Fruit fly (Drosophila melanogaster) whole organism, embryonic: ENCODE measurements around the gene QIL1.
A peak's percentile ranks its signal among the peaks of the same experiment; 100 is the strongest.

Experiments used
- Aef1 ChIP-seq: fragments of 200-800 bp; sonication (Bioruptor generic); IDR thresholded peaks from 3 replicates; pipeline ENCODE4 v1.3.6; 2022; ENCODE audit warnings: missing biosample characterization, missing genetic modification characterization
- Asciz ChIP-seq: fragments of 200-800 bp; sonication (Bioruptor generic); optimal IDR thresholded peaks from 2 replicates; lab custom pipeline; 2017; ENCODE audit warnings: missing biosample characterization, mild to moderate bottlenecking, missing genetic modification characterization, missing genetic modification reagents
- Bgb ChIP-seq: fragments of 200-800 bp; sonication (Bioruptor generic); IDR thresholded peaks from 2 replicates; pipeline ENCODE4 v1.3.6; 2022; ENCODE audit warnings: missing biosample characterization, missing genetic modification characterization; ENCODE audit not compliant: partially characterized antibody
- Blimp-1 ChIP-seq: fragments of 200-800 bp; sonication (Bioruptor generic); optimal IDR thresholded peaks from 3 replicates; lab custom pipeline; 2018; ENCODE audit warnings: missing biosample characterization, missing genetic modification characterization, mild to moderate bottlenecking, moderate library complexity, missing genetic modification reagents
- BtbVII ChIP-seq: fragments of 200-800 bp; sonication (Bioruptor generic); optimal IDR thresholded peaks from 3 replicates; lab custom pipeline; 2017; ENCODE audit warnings: missing biosample characterization, mild to moderate bottlenecking, missing genetic modification characterization
- CG10959 ChIP-seq: fragments of 200-800 bp; sonication (Bioruptor generic); IDR thresholded peaks from 2 replicates; pipeline ENCODE4 v1.3.6; 2022; ENCODE audit warnings: missing biosample characterization, missing genetic modification characterization
- CG10979 ChIP-seq: fragments of 200-800 bp; sonication (Bioruptor generic); optimal IDR thresholded peaks from 2 replicates; lab custom pipeline; 2018; ENCODE audit warnings: missing biosample characterization, mild to moderate bottlenecking, missing genetic modification characterization, moderate library complexity
- CG12104 ChIP-seq: fragments of 200-800 bp; sonication (Bioruptor generic); optimal IDR thresholded peaks from 3 replicates; lab custom pipeline; 2016; ENCODE audit warnings: missing biosample characterization, missing genetic modification characterization
- CG12769 ChIP-seq: fragments of 200-800 bp; sonication (Bioruptor generic); optimal IDR thresholded peaks from 2 replicates; lab custom pipeline; 2019; ENCODE audit warnings: missing biosample characterization, mild to moderate bottlenecking, missing genetic modification characterization, moderate library complexity
- CG18599 ChIP-seq: fragments of 200-800 bp; sonication (Bioruptor generic); optimal IDR thresholded peaks from 3 replicates; lab custom pipeline; 2017; ENCODE audit warnings: missing biosample characterization, missing genetic modification characterization, mild to moderate bottlenecking, moderate library complexity, missing genetic modification reagents
- CG2712 ChIP-seq: fragments of 200-800 bp; optimal IDR thresholded peaks from 3 replicates; lab custom pipeline; 2019; ENCODE audit warnings: missing biosample characterization, mild to moderate bottlenecking, missing genetic modification characterization, moderate library complexity
- CG31224 ChIP-seq: fragments of 200-800 bp; sonication (Bioruptor generic); IDR thresholded peaks from 2 replicates; pipeline ENCODE4 v1.3.6; 2022; ENCODE audit warnings: missing biosample characterization, missing genetic modification characterization
- CG7786 ChIP-seq: fragments of 200-800 bp; sonication (Bioruptor generic); optimal IDR thresholded peaks from 2 replicates; lab custom pipeline; 2016; ENCODE audit warnings: missing biosample characterization, missing genetic modification characterization
- CoRest ChIP-seq: fragments of 200-800 bp; sonication (Bioruptor generic); optimal IDR thresholded peaks from 3 replicates; lab custom pipeline; 2018; ENCODE audit warnings: missing biosample characterization, mild to moderate bottlenecking, missing genetic modification characterization, moderate library complexity
- Deaf1 ChIP-seq: fragments of 200-800 bp; optimal IDR thresholded peaks from 3 replicates; lab custom pipeline; 2019; ENCODE audit warnings: missing biosample characterization, mild to moderate bottlenecking, missing genetic modification characterization, moderate library complexity
- Fer2 ChIP-seq: fragments of 200-800 bp; sonication (Bioruptor generic); optimal IDR thresholded peaks from 2 replicates; lab custom pipeline; 2018; ENCODE audit warnings: missing biosample characterization, mild to moderate bottlenecking, missing genetic modification characterization, moderate library complexity
- Hr39 ChIP-seq: fragments of >200 bp; optimal IDR thresholded peaks from 2 replicates; lab custom pipeline; 2017
- Hr78 ChIP-seq, 2 experiments: fragments of 200-800 bp in 1 of 2; fragments of >200 bp in 1 of 2; sonication (Bioruptor generic) in 1 of 2; optimal IDR thresholded peaks; 2 replicates each; lab custom pipeline; 2017 to 2019; ENCODE audit warnings: missing biosample characterization in 2 of 2, missing genetic modification characterization in 2 of 2, mild to moderate bottlenecking in 1 of 2, moderate library complexity in 1 of 2
- Kr ChIP-seq: fragments of 200-800 bp; sonication (Bioruptor generic); optimal IDR thresholded peaks from 2 replicates; lab custom pipeline; 2017; ENCODE audit warnings: missing biosample characterization, mild to moderate bottlenecking, missing genetic modification characterization
- Max ChIP-seq: fragments of 200-800 bp; sonication (Bioruptor generic); optimal IDR thresholded peaks from 2 replicates; lab custom pipeline; 2016; ENCODE audit warnings: missing biosample characterization, mild to moderate bottlenecking, missing genetic modification characterization
- Med ChIP-seq: fragments of 200-800 bp; sonication (Bioruptor generic); peaks from one replicate; lab custom pipeline; 2016; ENCODE audit warnings: missing biosample characterization, missing genetic modification characterization, mild to moderate bottlenecking, inconsistent platforms, moderate library complexity
- NK7.1 ChIP-seq: fragments of 200-800 bp; sonication (Bioruptor generic); optimal IDR thresholded peaks from 3 replicates; lab custom pipeline; 2016; ENCODE audit warnings: missing biosample characterization, missing genetic modification characterization
- Rx ChIP-seq: fragments of 200-800 bp; sonication (Bioruptor generic); IDR thresholded peaks from 2 replicates; pipeline ENCODE4 v1.3.6; 2022; ENCODE audit warnings: missing biosample characterization, missing genetic modification characterization
- Sox100B ChIP-seq: fragments of 200-800 bp; sonication (Bioruptor generic); optimal IDR thresholded peaks from 3 replicates; lab custom pipeline; 2018; ENCODE audit warnings: missing biosample characterization, mild to moderate bottlenecking, missing genetic modification characterization
- Sry-β ChIP-seq: fragments of 200-800 bp; sonication (Bioruptor generic); optimal IDR thresholded peaks from 2 replicates; lab custom pipeline; 2018; ENCODE audit warnings: missing biosample characterization, mild to moderate bottlenecking, missing genetic modification characterization, moderate library complexity
- Trl ChIP-seq, 3 experiments: fragments of >200 bp in 2 of 3; fragments of 200-800 bp in 1 of 3; sonication (Bioruptor generic) in 1 of 3; optimal IDR thresholded peaks; 2 replicates in 1 of 3; 3 replicates in 2 of 3; lab custom pipeline; 2016 to 2017; ENCODE audit warnings: missing biosample characterization in 1 of 3, missing genetic modification characterization in 1 of 3
- al ChIP-seq: fragments of 200-800 bp; sonication (Bioruptor generic); IDR thresholded peaks from 2 replicates; pipeline ENCODE4 v1.3.6; 2022; ENCODE audit warnings: missing biosample characterization, missing genetic modification characterization
- cg ChIP-seq: fragments of 200-800 bp; sonication (Bioruptor generic); optimal IDR thresholded peaks from 3 replicates; lab custom pipeline; 2019; ENCODE audit warnings: missing biosample characterization, mild to moderate bottlenecking, missing genetic modification characterization, moderate library complexity
- chinmo ChIP-seq: fragments of 200-800 bp; sonication (Bioruptor generic); IDR thresholded peaks from 4 replicates; pipeline ENCODE4 v1.3.6; 2022; ENCODE audit warnings: missing biosample characterization, missing genetic modification characterization; ENCODE audit not compliant: partially characterized antibody
- chm ChIP-seq: fragments of 200-800 bp; sonication (Bioruptor generic); IDR thresholded peaks from 2 replicates; pipeline ENCODE4 v1.3.6; 2022; ENCODE audit warnings: missing biosample characterization, missing genetic modification characterization
- corto ChIP-seq: fragments of 200-800 bp; sonication (Bioruptor generic); optimal IDR thresholded peaks from 2 replicates; lab custom pipeline; 2016; ENCODE audit warnings: missing biosample characterization, mild to moderate bottlenecking, missing genetic modification characterization, moderate library complexity
- cwo ChIP-seq: fragments of 200-800 bp; sonication (Bioruptor generic); optimal IDR thresholded peaks from 3 replicates; lab custom pipeline; 2017; ENCODE audit warnings: missing biosample characterization, missing genetic modification characterization, mild to moderate bottlenecking, moderate library complexity, missing genetic modification reagents
- ems ChIP-seq: fragments of 200-800 bp; sonication (Bioruptor generic); optimal IDR thresholded peaks from 3 replicates; lab custom pipeline; 2016; ENCODE audit warnings: missing biosample characterization, missing genetic modification characterization
- en ChIP-seq: fragments of 200-800 bp; sonication (Bioruptor generic); optimal IDR thresholded peaks from 2 replicates; lab custom pipeline; 2016; ENCODE audit warnings: missing biosample characterization, missing genetic modification characterization
- ftz-f1 ChIP-seq: fragments of 200-800 bp; sonication (Bioruptor generic); optimal IDR thresholded peaks from 2 replicates; lab custom pipeline; 2016; ENCODE audit warnings: missing biosample characterization, missing genetic modification characterization
- her ChIP-seq: fragments of 200-800 bp; sonication (Bioruptor generic); optimal IDR thresholded peaks from 2 replicates; lab custom pipeline; 2016; ENCODE audit warnings: missing biosample characterization, missing genetic modification characterization
- kni ChIP-seq: fragments of 200-800 bp; sonication (Bioruptor generic); optimal IDR thresholded peaks from 3 replicates; lab custom pipeline; 2017; ENCODE audit warnings: mild to moderate bottlenecking, missing biosample characterization, missing genetic modification reagents, missing genetic modification characterization
- lilli ChIP-seq: fragments of 200-800 bp; sonication (Bioruptor generic); optimal IDR thresholded peaks from 3 replicates; lab custom pipeline; 2016; ENCODE audit warnings: missing biosample characterization, missing genetic modification characterization
- pros ChIP-seq: fragments of 200-800 bp; sonication (Bioruptor generic); optimal IDR thresholded peaks from 3 replicates; lab custom pipeline; 2019; ENCODE audit warnings: missing biosample characterization, mild to moderate bottlenecking, missing genetic modification characterization, moderate library complexity
- salm ChIP-seq: fragments of 200-800 bp; sonication (Bioruptor generic); optimal IDR thresholded peaks from 2 replicates; lab custom pipeline; 2018; ENCODE audit warnings: missing biosample characterization, mild to moderate bottlenecking, missing genetic modification characterization
- sens ChIP-seq: fragments of 200-800 bp; sonication (Bioruptor generic); peaks from one replicate; lab custom pipeline; 2016; ENCODE audit warnings: missing biosample characterization, missing genetic modification characterization
- seq ChIP-seq: fragments of 200-800 bp; sonication (Bioruptor generic); IDR thresholded peaks from 2 replicates; pipeline ENCODE4 v1.3.6; 2022; ENCODE audit warnings: missing biosample characterization, missing genetic modification characterization
- sisA ChIP-seq: fragments of 200-800 bp; sonication (Bioruptor generic); IDR thresholded peaks from 2 replicates; pipeline ENCODE4 v1.3.6; 2022; ENCODE audit warnings: missing biosample characterization, missing genetic modification characterization
- slbo ChIP-seq: fragments of 200-800 bp; sonication (Bioruptor generic); IDR thresholded peaks from 2 replicates; pipeline ENCODE4 v1.3.6; 2022; ENCODE audit warnings: missing biosample characterization, missing genetic modification characterization
- sug ChIP-seq: fragments of 200-800 bp; optimal IDR thresholded peaks from 2 replicates; lab custom pipeline; 2019; ENCODE audit warnings: missing biosample characterization, mild to moderate bottlenecking, missing genetic modification characterization, moderate library complexity
- zen2 ChIP-seq: fragments of 200-800 bp; sonication (Bioruptor generic); IDR thresholded peaks from 3 replicates; pipeline ENCODE4 v1.3.6; 2022; ENCODE audit warnings: missing biosample characterization, missing genetic modification characterization; ENCODE audit not compliant: partially characterized antibody

QIL1 gene

dm6 chr3L:17493807-17494404, 28.2 kb downstream of the QIL1 start (continued):
- TF ChIP-seq Fer2 (tag; lab: Kevin White, UChicago) = no peak
- no peak for TF ChIP-seq NK7.1 (GFP tag; lab: Kevin White, UChicago)
- TF ChIP-seq Med (GFP tag; lab: Kevin White, UChicago) = no peak
- peak in 1 of 2 experiments; percentile 7 for TF ChIP-seq Hr78 (GFP tag; optimal IDR thresholded peaks at IDR 0.05; lab: Kevin White, UChicago)
- TF ChIP-seq chinmo = peak; percentile 68; the same call in 1 of the 4 replicates
- TF ChIP-seq Max = no peak
- no peak for TF ChIP-seq her (GFP tag; lab: Kevin White, UChicago)
- no peak for TF ChIP-seq chm (GFP tag; lab: Robert Waterston, UW)
- no peak; the same call in 1 of the 2 replicates for TF ChIP-seq Bgb (GFP tag; lab: Robert Waterston, UW)
- no peak for TF ChIP-seq BtbVII (GFP tag; lab: Kevin White, UChicago)
- TF ChIP-seq Deaf1 (tag; lab: Kevin White, UChicago) = peak; percentile 38
- peak; percentile 66 for TF ChIP-seq cwo
- TF ChIP-seq CG12769 (tag; lab: Kevin White, UChicago) = peak; percentile 3
- TF ChIP-seq CG31224 (GFP tag; lab: Robert Waterston, UW) = no peak
- TF ChIP-seq ftz-f1 (GFP tag; lab: Kevin White, UChicago) = no peak
- TF ChIP-seq kni = peak; percentile 37
- no peak for TF ChIP-seq Kr
- no peak for TF ChIP-seq Hr39 (lab: Kevin White, UChicago)
- TF ChIP-seq Blimp-1 (GFP tag; lab: Kevin White, UChicago) = peak; percentile 97

dm6 chr3L:17494541-17494940, 28.8 kb downstream of the QIL1 start, which contains the start of gene edin:
TSS of gene edin (plus strand) at chr3L:17494880.
- TF ChIP-seq CG2712 (tag; lab: Kevin White, UChicago) = no peak
- peak; percentile 35 for TF ChIP-seq sens (GFP tag; lab: Kevin White, UChicago)
- TF ChIP-seq Rx (GFP tag; lab: Robert Waterston, UW) = no peak

DNA sequence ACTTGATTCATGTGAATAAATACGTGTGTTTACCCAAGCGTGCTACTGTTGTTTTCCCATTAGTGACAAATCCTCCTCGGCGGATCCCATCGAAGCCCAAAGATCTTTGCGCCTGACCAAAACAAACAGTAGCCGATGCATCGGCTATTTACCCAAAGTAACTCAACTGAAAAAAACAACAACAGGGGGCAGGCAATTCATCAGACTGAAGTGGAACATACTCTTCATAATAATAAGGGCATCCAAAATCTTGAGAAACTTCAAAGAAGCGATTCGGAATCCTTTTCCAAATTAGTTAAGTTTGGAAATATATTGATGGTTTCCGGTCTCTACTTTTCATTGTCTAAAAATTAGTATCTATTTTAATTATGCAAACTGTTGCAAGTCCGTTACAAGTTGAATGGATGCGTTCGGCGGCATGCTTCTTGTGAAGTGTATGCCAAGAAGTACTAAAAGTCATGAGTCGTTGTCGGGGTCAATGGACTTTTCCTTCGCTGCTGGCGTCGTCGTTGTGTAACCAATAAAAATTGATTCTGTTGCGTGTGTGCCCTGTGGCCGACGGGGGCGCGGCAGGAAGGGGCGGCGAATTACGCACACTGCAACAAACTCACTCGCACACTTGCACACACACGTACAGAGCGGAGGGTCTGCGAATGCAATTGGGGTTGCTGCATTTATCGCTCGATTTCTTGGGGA, 29.7 kb downstream of the QIL1 start:
- TF ChIP-seq sug = no peak
- TF ChIP-seq CG10959 (GFP tag; lab: Robert Waterston, UW) = no peak
- no peak for TF ChIP-seq CG18599 (GFP tag; lab: Kevin White, UChicago)
- TF ChIP-seq lilli (GFP tag; lab: Kevin White, UChicago) = no peak
- TF ChIP-seq sisA (GFP tag; lab: Robert Waterston, UW) = no peak
- no peak for TF ChIP-seq Trl (optimal IDR thresholded peaks at IDR 0.05; lab: Kevin White, UChicago)
- no peak for TF ChIP-seq Trl (GFP tag; optimal IDR thresholded peaks at IDR 0.05; lab: Kevin White, UChicago)
- no peak for TF ChIP-seq CoRest (tag; lab: Kevin White, UChicago)
- no peak for TF ChIP-seq slbo (GFP tag; lab: Robert Waterston, UW)
- TF ChIP-seq Sry-β (GFP tag; lab: Kevin White, UChicago) = no peak
- TF ChIP-seq Asciz (GFP tag; lab: Kevin White, UChicago) = no peak
- TF ChIP-seq Aef1 (GFP tag; lab: Robert Waterston, UW) = no peak; the same call in 2 of the 3 replicates
- peak; percentile 37 for TF ChIP-seq Sox100B (GFP tag; lab: Kevin White, UChicago)
- TF ChIP-seq ems = no peak
- TF ChIP-seq zen2 (GFP tag; lab: Robert Waterston, UW) = no peak
- TF ChIP-seq salm (tag; lab: Kevin White, UChicago) = no peak
- TF ChIP-seq CG12104 (GFP tag; lab: Kevin White, UChicago) = no peak
- no peak for TF ChIP-seq corto
- TF ChIP-seq cg (GFP tag; lab: Kevin White, UChicago) = peak; percentile 71
- peak; percentile 77 for TF ChIP-seq pros
- TF ChIP-seq CG7786 = no peak
- peak; percentile 64 for TF ChIP-seq CG10979 (tag; lab: Kevin White, UChicago)
- TF ChIP-seq al (GFP tag; lab: Robert Waterston, UW) = no peak
- TF ChIP-seq seq (GFP tag; lab: Robert Waterston, UW) = no peak
- no peak for TF ChIP-seq en (GFP tag; lab: Kevin White, UChicago)
